Fruit fly (Drosophila melanogaster) whole organism, embryonic: ENCODE measurements around the gene CG12420.

ENCODE experiments used
- Adf1 ChIP-seq: fragments of 200-800 bp; sonication (Bioruptor generic); IDR thresholded peaks from 2 replicates; pipeline ENCODE4 v1.3.6; 2022; ENCODE audit warnings: missing biosample characterization, missing genetic modification characterization
- Bdp1 ChIP-seq: fragments of 200-800 bp; sonication (Bioruptor generic); optimal IDR thresholded peaks from 3 replicates; lab custom pipeline; 2016; ENCODE audit warnings: missing biosample characterization, missing genetic modification characterization
- CG10959 ChIP-seq: fragments of 200-800 bp; sonication (Bioruptor generic); IDR thresholded peaks from 2 replicates; pipeline ENCODE4 v1.3.6; 2022; ENCODE audit warnings: missing biosample characterization, missing genetic modification characterization
- CG11398 ChIP-seq: fragments of 200-800 bp; sonication (Bioruptor generic); optimal IDR thresholded peaks from 2 replicates; lab custom pipeline; 2016; ENCODE audit warnings: missing biosample characterization, missing genetic modification characterization
- CG15269 ChIP-seq: fragments of 200-800 bp; sonication (Bioruptor generic); optimal IDR thresholded peaks from 2 replicates; lab custom pipeline; 2018; ENCODE audit warnings: missing biosample characterization, mild to moderate bottlenecking, missing genetic modification characterization, moderate library complexity
- CG15601 ChIP-seq: fragments of 200-800 bp; sonication (Bioruptor generic); optimal IDR thresholded peaks from 3 replicates; lab custom pipeline; 2019; ENCODE audit warnings: missing biosample characterization, mild to moderate bottlenecking, missing genetic modification characterization, moderate library complexity
- CG17359 ChIP-seq: fragments of 200-800 bp; sonication (Bioruptor generic); optimal IDR thresholded peaks from 3 replicates; lab custom pipeline; 2018; ENCODE audit warnings: missing biosample characterization, mild to moderate bottlenecking, missing genetic modification characterization, moderate library complexity
- CG17802 ChIP-seq: fragments of 200-800 bp; sonication (Bioruptor generic); optimal IDR thresholded peaks from 2 replicates; lab custom pipeline; 2018; ENCODE audit warnings: missing biosample characterization, mild to moderate bottlenecking, missing genetic modification characterization, moderate library complexity
- CG17912 ChIP-seq: fragments of 200-800 bp; sonication (Bioruptor generic); optimal IDR thresholded peaks from 2 replicates; lab custom pipeline; 2018; ENCODE audit warnings: missing biosample characterization, mild to moderate bottlenecking, missing genetic modification characterization
- CG18764 ChIP-seq: fragments of 200-800 bp; sonication (Bioruptor generic); optimal IDR thresholded peaks from 3 replicates; lab custom pipeline; 2016; ENCODE audit warnings: missing biosample characterization, missing genetic modification characterization
- CG4360 ChIP-seq: fragments of 200-800 bp; sonication (Bioruptor generic); IDR thresholded peaks from 2 replicates; pipeline ENCODE4 v1.3.6; 2022; ENCODE audit warnings: missing biosample characterization, missing genetic modification characterization
- CG43689 ChIP-seq: fragments of 200-800 bp; sonication (Bioruptor generic); IDR thresholded peaks from 2 replicates; pipeline ENCODE4 v1.3.6; 2022; ENCODE audit warnings: missing biosample characterization, missing genetic modification characterization
- CG4404 ChIP-seq: fragments of 200-800 bp; sonication (Bioruptor generic); IDR thresholded peaks from 2 replicates; pipeline ENCODE4 v1.3.6; 2022; ENCODE audit warnings: missing biosample characterization, missing genetic modification characterization
- CG4730 ChIP-seq: fragments of 200-800 bp; sonication (Bioruptor generic); IDR thresholded peaks from 2 replicates; pipeline ENCODE4 v1.3.6; 2022; ENCODE audit warnings: missing biosample characterization, missing genetic modification characterization
- CG7928 ChIP-seq: fragments of 200-800 bp; sonication (Bioruptor generic); optimal IDR thresholded peaks from 2 replicates; lab custom pipeline; 2017; ENCODE audit warnings: missing biosample characterization, mild to moderate bottlenecking, missing genetic modification characterization
- CG8478 ChIP-seq: fragments of >200 bp; optimal IDR thresholded peaks from 2 replicates; lab custom pipeline; 2018
- CG9727 ChIP-seq: fragments of 200-800 bp; sonication (Bioruptor generic); optimal IDR thresholded peaks from 3 replicates; lab custom pipeline; 2017; ENCODE audit warnings: missing biosample characterization, mild to moderate bottlenecking, missing genetic modification characterization
- D19A ChIP-seq: fragments of 200-800 bp; optimal IDR thresholded peaks from 3 replicates; lab custom pipeline; 2019; ENCODE audit warnings: missing biosample characterization, mild to moderate bottlenecking, missing genetic modification characterization, moderate library complexity
- Dref ChIP-seq: fragments of 200-800 bp; sonication (Bioruptor generic); IDR thresholded peaks from 2 replicates; pipeline ENCODE4 v1.3.6; 2022; ENCODE audit warnings: missing biosample characterization, missing genetic modification characterization
- Gsc ChIP-seq: fragments of 200-800 bp; sonication (Bioruptor generic); IDR thresholded peaks from 2 replicates; pipeline ENCODE4 v1.3.6; 2022; ENCODE audit warnings: missing biosample characterization, missing genetic modification characterization
- Hr3 ChIP-seq: fragments of 200-800 bp; sonication (Bioruptor generic); optimal IDR thresholded peaks from 3 replicates; lab custom pipeline; 2016; ENCODE audit warnings: missing biosample characterization, missing genetic modification characterization
- Hsf ChIP-seq: fragments of 200-800 bp; sonication (Bioruptor generic); optimal IDR thresholded peaks from 3 replicates; lab custom pipeline; 2016; ENCODE audit warnings: missing biosample characterization, missing genetic modification characterization
- Lim3 ChIP-seq: fragments of 200-800 bp; sonication (Bioruptor generic); IDR thresholded peaks from 2 replicates; pipeline ENCODE4 v1.3.6; 2022; ENCODE audit warnings: missing biosample characterization, missing genetic modification characterization
- Myb ChIP-seq: fragments of 200-800 bp; sonication (Bioruptor generic); optimal IDR thresholded peaks from 2 replicates; lab custom pipeline; 2016; ENCODE audit warnings: missing biosample characterization, missing genetic modification characterization
- NK7.1 ChIP-seq: fragments of 200-800 bp; sonication (Bioruptor generic); optimal IDR thresholded peaks from 3 replicates; lab custom pipeline; 2016; ENCODE audit warnings: missing biosample characterization, missing genetic modification characterization
- Oli ChIP-seq: fragments of 200-800 bp; sonication (Bioruptor generic); optimal IDR thresholded peaks from 2 replicates; lab custom pipeline; 2018; ENCODE audit warnings: missing biosample characterization, mild to moderate bottlenecking, missing genetic modification characterization, moderate library complexity
- Opbp ChIP-seq: fragments of 200-800 bp; sonication (Bioruptor generic); IDR thresholded peaks from 3 replicates; pipeline ENCODE4 v1.3.6; 2022; ENCODE audit warnings: missing biosample characterization, missing genetic modification characterization; ENCODE audit not compliant: partially characterized antibody
- Stat92E ChIP-seq, 3 experiments: fragments of >200 bp in 2 of 3; fragments of 200-800 bp in 1 of 3; sonication (Bioruptor generic) in 1 of 3; optimal IDR thresholded peaks; 2 replicates each; lab custom pipeline; 2017 to 2019; ENCODE audit warnings: missing biosample characterization in 3 of 3, missing genetic modification characterization in 3 of 3, mild to moderate bottlenecking in 1 of 3, moderate library complexity in 1 of 3
- ato ChIP-seq: fragments of 200-800 bp; sonication (Bioruptor generic); IDR thresholded peaks from 2 replicates; pipeline ENCODE4 v1.3.6; 2022; ENCODE audit warnings: missing biosample characterization, missing genetic modification characterization; ENCODE audit not compliant: partially characterized antibody
- cad ChIP-seq: fragments of >200 bp; optimal IDR thresholded peaks from 2 replicates; lab custom pipeline; 2017; ENCODE audit warnings: missing biosample characterization, missing genetic modification characterization
- croc ChIP-seq: fragments of 200-800 bp; sonication (Bioruptor generic); conservative IDR thresholded peaks from 3 replicates; pipeline ENCODE4 v1.3.6; 2022; ENCODE audit warnings: missing biosample characterization, missing genetic modification characterization
- da ChIP-seq: fragments of 200-800 bp; sonication (Bioruptor generic); optimal IDR thresholded peaks from 2 replicates; lab custom pipeline; 2016; ENCODE audit warnings: missing biosample characterization, missing genetic modification characterization
- ems ChIP-seq: fragments of 200-800 bp; sonication (Bioruptor generic); optimal IDR thresholded peaks from 3 replicates; lab custom pipeline; 2016; ENCODE audit warnings: missing biosample characterization, missing genetic modification characterization
- insv ChIP-seq, 2 experiments: fragments of 200-800 bp; sonication (Bioruptor generic); optimal IDR thresholded peaks; 3 replicates each; lab custom pipeline; 2016 to 2018; ENCODE audit warnings: missing biosample characterization in 2 of 2, missing genetic modification characterization in 2 of 2
- kah ChIP-seq: fragments of 200-800 bp; sonication (Bioruptor generic); optimal IDR thresholded peaks from 2 replicates; lab custom pipeline; 2018; ENCODE audit warnings: missing biosample characterization, mild to moderate bottlenecking, missing genetic modification characterization
- lola ChIP-seq, 3 experiments: fragments of >200 bp in 2 of 3; fragments of 200-800 bp in 1 of 3; sonication (Bioruptor generic) in 1 of 3; optimal IDR thresholded peaks; 2 replicates each; lab custom pipeline; 2017 to 2019; ENCODE audit warnings: missing biosample characterization in 3 of 3, missing genetic modification characterization in 3 of 3, mild to moderate bottlenecking in 1 of 3, moderate library complexity in 1 of 3
- mirr ChIP-seq: fragments of 200-800 bp; sonication (Bioruptor generic); optimal IDR thresholded peaks from 3 replicates; lab custom pipeline; 2018; ENCODE audit warnings: missing biosample characterization, mild to moderate bottlenecking, missing genetic modification characterization
- odd ChIP-seq: fragments of 200-800 bp; sonication (Bioruptor generic); optimal IDR thresholded peaks from 2 replicates; lab custom pipeline; 2017; ENCODE audit warnings: missing biosample characterization, mild to moderate bottlenecking, missing genetic modification characterization
- p53 ChIP-seq: fragments of 200-800 bp; sonication (Bioruptor generic); optimal IDR thresholded peaks from 2 replicates; lab custom pipeline; 2016; ENCODE audit warnings: missing biosample characterization, missing genetic modification characterization
- pfk ChIP-seq: fragments of 200-800 bp; sonication (Bioruptor generic); optimal IDR thresholded peaks from 2 replicates; lab custom pipeline; 2018; ENCODE audit warnings: missing biosample characterization, mild to moderate bottlenecking, missing genetic modification characterization, moderate library complexity
- pita ChIP-seq: fragments of 200-800 bp; sonication (Bioruptor generic); optimal IDR thresholded peaks from 2 replicates; lab custom pipeline; 2017; ENCODE audit warnings: missing biosample characterization, mild to moderate bottlenecking, missing genetic modification characterization
- salm ChIP-seq: fragments of 200-800 bp; sonication (Bioruptor generic); optimal IDR thresholded peaks from 2 replicates; lab custom pipeline; 2018; ENCODE audit warnings: missing biosample characterization, mild to moderate bottlenecking, missing genetic modification characterization
- schlank ChIP-seq: fragments of 200-800 bp; sonication (Bioruptor generic); optimal IDR thresholded peaks from 2 replicates; lab custom pipeline; 2018; ENCODE audit warnings: missing biosample characterization, mild to moderate bottlenecking, missing genetic modification characterization
- sug ChIP-seq: fragments of 200-800 bp; optimal IDR thresholded peaks from 2 replicates; lab custom pipeline; 2019; ENCODE audit warnings: missing biosample characterization, mild to moderate bottlenecking, missing genetic modification characterization, moderate library complexity
- tup ChIP-seq: fragments of 200-800 bp; sonication (Bioruptor generic); optimal IDR thresholded peaks from 2 replicates; lab custom pipeline; 2016; ENCODE audit warnings: missing biosample characterization, mild to moderate bottlenecking, missing genetic modification characterization, moderate library complexity
- wor ChIP-seq: fragments of 200-800 bp; sonication (Bioruptor generic); IDR thresholded peaks from 2 replicates; pipeline ENCODE4 v1.3.6; 2022; ENCODE audit warnings: missing biosample characterization, missing genetic modification characterization

CG12420 gene

dm6 chr3R:10268101-10268864 lies 45.8 kb downstream of the CG12420 start (continued):
- TF ChIP-seq Myb (GFP tag; lab: Kevin White, UChicago) (peak; percentile 58), schlank (tag; lab: Kevin White, UChicago) (peak; percentile 59), wor (GFP tag; lab: Robert Waterston, UW) (peak; percentile 72), CG15601 (tag; lab: Kevin White, UChicago) (peak; percentile 63), Lim3 (no peak), NK7.1 (GFP tag; lab: Kevin White, UChicago) (peak; percentile 63), p53 (GFP tag; lab: Kevin White, UChicago) (no peak), CG15269 (tag; lab: Kevin White, UChicago) (peak; percentile 90), CG8478 (no peak), Dref (GFP tag; lab: Robert Waterston, UW) (no peak), CG18764 (peak; percentile 54), pita (GFP tag; lab: Kevin White, UChicago) (no peak), tup (peak; percentile 52), CG17802 (tag; lab: Kevin White, UChicago) (peak; percentile 33), CG9727 (GFP tag; lab: Kevin White, UChicago) (peak; percentile 85), kah (GFP tag; lab: Kevin White, UChicago) (peak; percentile 59), CG17359 (tag; lab: Kevin White, UChicago) (peak; percentile 85), Adf1 (peak; percentile 66), ems (GFP tag; lab: Kevin White, UChicago) (peak; percentile 50), Hr3 (GFP tag; lab: Kevin White, UChicago) (peak; percentile 68), odd (GFP tag; lab: Kevin White, UChicago) (peak; percentile 85), croc (GFP tag; lab: Robert Waterston, UW) (no peak; the same call in 2 of the 3 replicates), CG7928 (GFP tag; lab: Kevin White, UChicago) (peak; percentile 33), Oli (tag; lab: Kevin White, UChicago) (peak; percentile 92), Hsf (peak; percentile 84), CG17912 (no peak), CG11398 (peak; percentile 66), Gsc (no peak), CG4360 (GFP tag; lab: Robert Waterston, UW) (peak; percentile 33; the same call in 1 of the 2 replicates), Stat92E (GFP tag; optimal IDR thresholded peaks at IDR 0.05; lab: Kevin White, UChicago) (no peak), da (peak; percentile 6), CG43689 (GFP tag; lab: Robert Waterston, UW) (0 out of 2 replicates have a peak, but pooled peaks have one; percentile 8), ato (GFP tag; lab: Robert Waterston, UW) (no peak), salm (tag; lab: Kevin White, UChicago) (peak; percentile 60), mirr (GFP tag; lab: Kevin White, UChicago) (peak; percentile 35), CG10959 (GFP tag; lab: Robert Waterston, UW) (0 out of 2 replicates have a peak, but pooled peaks have one; percentile 10), CG4404 (GFP tag; lab: Robert Waterston, UW) (peak; percentile 54), pfk (GFP tag; lab: Kevin White, UChicago) (no peak), sug (peak; percentile 85), CG4730 (GFP tag; lab: Robert Waterston, UW) (peak; percentile 55), insv (GFP tag; optimal IDR thresholded peaks at IDR 0.05; lab: Kevin White, UChicago) (peak in 1 of 2 experiments; percentile 5), lola (GFP tag; optimal IDR thresholded peaks at IDR 0.05; lab: Kevin White, UChicago) (peak in 1 of 3 experiments; percentile 49), Bdp1 (GFP tag; lab: Kevin White, UChicago) (peak; percentile 2), D19A (peak; percentile 79), Opbp (GFP tag; lab: Robert Waterston, UW) (peak; percentile 43; the same call in 1 of the 3 replicates), cad (GFP tag; lab: Kevin White, UChicago) (no peak)
- TF ChIP-seq, all 482 proteins: peak for 377
